Fruit fly (Drosophila melanogaster) whole organism, embryonic: ENCODE measurements around the gene CG33267.

ENCODE experiments used
- Bteb2 ChIP-seq: fragments of 200-800 bp; sonication (Bioruptor generic); optimal IDR thresholded peaks from 2 replicates; lab custom pipeline; 2016; ENCODE audit warnings: missing biosample characterization, missing genetic modification characterization
- CG11398 ChIP-seq: fragments of 200-800 bp; sonication (Bioruptor generic); optimal IDR thresholded peaks from 2 replicates; lab custom pipeline; 2016; ENCODE audit warnings: missing biosample characterization, missing genetic modification characterization
- CG14014 ChIP-seq: fragments of 200-800 bp; sonication (Bioruptor generic); IDR thresholded peaks from 2 replicates; pipeline ENCODE4 v1.3.6; 2022; ENCODE audit warnings: missing biosample characterization, missing genetic modification characterization
- CG1529 ChIP-seq: fragments of 200-800 bp; sonication (Bioruptor generic); optimal IDR thresholded peaks from 3 replicates; lab custom pipeline; 2018; ENCODE audit warnings: missing biosample characterization, missing genetic modification characterization
- CG15479 ChIP-seq: fragments of 200-800 bp; sonication (Bioruptor generic); optimal IDR thresholded peaks from 3 replicates; lab custom pipeline; 2019; ENCODE audit warnings: missing biosample characterization, mild to moderate bottlenecking, missing genetic modification characterization, moderate library complexity
- CG2202 ChIP-seq: fragments of 200-800 bp; sonication (Bioruptor generic); optimal IDR thresholded peaks from 2 replicates; lab custom pipeline; 2018; ENCODE audit warnings: missing biosample characterization, mild to moderate bottlenecking, missing genetic modification characterization
- CG30020 ChIP-seq: fragments of 200-800 bp; optimal IDR thresholded peaks from 2 replicates; lab custom pipeline; 2019; ENCODE audit warnings: missing biosample characterization, mild to moderate bottlenecking, missing genetic modification characterization, moderate library complexity
- CG31224 ChIP-seq: fragments of 200-800 bp; sonication (Bioruptor generic); IDR thresholded peaks from 2 replicates; pipeline ENCODE4 v1.3.6; 2022; ENCODE audit warnings: missing biosample characterization, missing genetic modification characterization
- CG33557 ChIP-seq: fragments of 200-800 bp; sonication (Bioruptor generic); optimal IDR thresholded peaks from 2 replicates; lab custom pipeline; 2019; ENCODE audit warnings: missing biosample characterization, mild to moderate bottlenecking, missing genetic modification characterization, moderate library complexity
- CG4424 ChIP-seq: fragments of 200-800 bp; sonication (Bioruptor generic); optimal IDR thresholded peaks from 3 replicates; lab custom pipeline; 2016; ENCODE audit warnings: missing biosample characterization, missing genetic modification characterization
- CG5180 ChIP-seq: fragments of 200-800 bp; sonication (Bioruptor generic); optimal IDR thresholded peaks from 3 replicates; lab custom pipeline; 2017; ENCODE audit warnings: missing biosample characterization, missing genetic modification characterization, mild to moderate bottlenecking, moderate library complexity, missing genetic modification reagents
- CG6654 ChIP-seq: fragments of 200-800 bp; sonication (Bioruptor generic); optimal IDR thresholded peaks from 2 replicates; lab custom pipeline; 2017; ENCODE audit warnings: missing biosample characterization, mild to moderate bottlenecking, missing genetic modification characterization
- CG6683 ChIP-seq: fragments of 200-800 bp; sonication (Bioruptor generic); optimal IDR thresholded peaks from 2 replicates; lab custom pipeline; 2017; ENCODE audit warnings: missing biosample characterization, mild to moderate bottlenecking, missing genetic modification characterization, missing genetic modification reagents
- CG6854 ChIP-seq: fragments of 200-800 bp; sonication (Bioruptor generic); optimal IDR thresholded peaks from 3 replicates; lab custom pipeline; 2017; ENCODE audit warnings: missing biosample characterization, mild to moderate bottlenecking, missing genetic modification characterization
- CG7372 ChIP-seq: fragments of 200-800 bp; sonication (Bioruptor generic); IDR thresholded peaks from 2 replicates; pipeline ENCODE4 v1.3.6; 2022; ENCODE audit warnings: missing biosample characterization, missing genetic modification characterization
- CG7987 ChIP-seq: fragments of 200-800 bp; sonication (Bioruptor generic); optimal IDR thresholded peaks from 2 replicates; lab custom pipeline; 2018; ENCODE audit warnings: missing biosample characterization, mild to moderate bottlenecking, missing genetic modification characterization, moderate library complexity
- CG8089 ChIP-seq: fragments of 200-800 bp; sonication (Bioruptor generic); optimal IDR thresholded peaks from 3 replicates; lab custom pipeline; 2016; ENCODE audit warnings: missing biosample characterization, missing genetic modification characterization
- CG9609 ChIP-seq: fragments of 200-800 bp; sonication (Bioruptor generic); optimal IDR thresholded peaks from 3 replicates; lab custom pipeline; 2016; ENCODE audit warnings: missing biosample characterization, missing genetic modification characterization
- CrebB ChIP-seq: fragments of 200-800 bp; sonication (Bioruptor generic); optimal IDR thresholded peaks from 3 replicates; lab custom pipeline; 2018; ENCODE audit warnings: missing biosample characterization, mild to moderate bottlenecking, missing genetic modification characterization
- Dad ChIP-seq: fragments of 200-800 bp; sonication (Bioruptor generic); optimal IDR thresholded peaks from 3 replicates; lab custom pipeline; 2016; ENCODE audit warnings: missing biosample characterization, missing genetic modification characterization
- Dfd ChIP-seq, 2 experiments: fragments of >200 bp; optimal IDR thresholded peaks; 2 replicates each; lab custom pipeline; 2017; ENCODE audit warnings: missing biosample characterization in 2 of 2, missing genetic modification characterization in 2 of 2
- Doc2 ChIP-seq: fragments of 200-800 bp; sonication (Bioruptor generic); IDR thresholded peaks from 2 replicates; pipeline ENCODE4 v1.3.6; 2022; ENCODE audit warnings: missing biosample characterization, missing genetic modification characterization
- H15 ChIP-seq: fragments of 200-800 bp; sonication (Bioruptor generic); IDR thresholded peaks from 3 replicates; pipeline ENCODE4 v1.3.6; 2022; ENCODE audit warnings: missing biosample characterization, missing genetic modification characterization
- HmgZ ChIP-seq: fragments of 200-800 bp; sonication (Bioruptor generic); optimal IDR thresholded peaks from 2 replicates; lab custom pipeline; 2018; ENCODE audit warnings: missing biosample characterization, mild to moderate bottlenecking, missing genetic modification characterization
- Hr3 ChIP-seq: fragments of 200-800 bp; sonication (Bioruptor generic); optimal IDR thresholded peaks from 3 replicates; lab custom pipeline; 2016; ENCODE audit warnings: missing biosample characterization, missing genetic modification characterization
- Hr51 ChIP-seq, 2 experiments: fragments of 200-800 bp; sonication (Bioruptor generic); optimal IDR thresholded peaks; 2 replicates in 1 of 2; 3 replicates in 1 of 2; lab custom pipeline; 2016 to 2018; ENCODE audit warnings: missing biosample characterization in 2 of 2, missing genetic modification characterization in 2 of 2, mild to moderate bottlenecking in 1 of 2, moderate library complexity in 1 of 2
- Hsf ChIP-seq: fragments of 200-800 bp; sonication (Bioruptor generic); optimal IDR thresholded peaks from 3 replicates; lab custom pipeline; 2016; ENCODE audit warnings: missing biosample characterization, missing genetic modification characterization
- MBD-R2 ChIP-seq: fragments of 200-800 bp; sonication (Bioruptor generic); IDR thresholded peaks from 2 replicates; pipeline ENCODE4 v1.3.6; 2022; ENCODE audit warnings: missing biosample characterization, missing genetic modification characterization
- MESR4 ChIP-seq: fragments of 200-800 bp; sonication (Bioruptor generic); optimal IDR thresholded peaks from 2 replicates; lab custom pipeline; 2018; ENCODE audit warnings: missing biosample characterization, mild to moderate bottlenecking, missing genetic modification characterization, moderate library complexity
- Neu2 ChIP-seq: fragments of 200-800 bp; sonication (Bioruptor generic); optimal IDR thresholded peaks from 3 replicates; lab custom pipeline; 2016; ENCODE audit warnings: missing biosample characterization, missing genetic modification characterization, borderline replicate concordance
- Nf-YC ChIP-seq: fragments of 200-800 bp; optimal IDR thresholded peaks from 3 replicates; lab custom pipeline; 2019; ENCODE audit warnings: missing biosample characterization, mild to moderate bottlenecking, missing genetic modification characterization, moderate library complexity
- NfI ChIP-seq: fragments of 200-800 bp; sonication (Bioruptor generic); optimal IDR thresholded peaks from 3 replicates; lab custom pipeline; 2018; ENCODE audit warnings: missing biosample characterization, mild to moderate bottlenecking, missing genetic modification characterization, moderate library complexity
- Pdp1 ChIP-seq, 2 experiments: fragments of 200-800 bp; sonication (Bioruptor generic); optimal IDR thresholded peaks; 3 replicates each; lab custom pipeline; 2016; ENCODE audit warnings: missing biosample characterization in 2 of 2, missing genetic modification characterization in 2 of 2, mild to moderate bottlenecking in 1 of 2, moderate library complexity in 1 of 2
- Side ChIP-seq: fragments of 200-800 bp; sonication (Bioruptor generic); optimal IDR thresholded peaks from 2 replicates; lab custom pipeline; 2016; ENCODE audit warnings: missing biosample characterization, missing genetic modification characterization
- Sry-β ChIP-seq: fragments of 200-800 bp; sonication (Bioruptor generic); optimal IDR thresholded peaks from 2 replicates; lab custom pipeline; 2018; ENCODE audit warnings: missing biosample characterization, mild to moderate bottlenecking, missing genetic modification characterization, moderate library complexity
- ac ChIP-seq: fragments of 200-800 bp; sonication (Bioruptor generic); optimal IDR thresholded peaks from 3 replicates; lab custom pipeline; 2017; ENCODE audit warnings: missing biosample characterization, mild to moderate bottlenecking, missing genetic modification characterization
- bowl ChIP-seq: fragments of 200-800 bp; sonication (Bioruptor generic); IDR thresholded peaks from 2 replicates; pipeline ENCODE4 v1.3.6; 2022; ENCODE audit warnings: missing biosample characterization, missing genetic modification characterization
- esg ChIP-seq: fragments of 200-800 bp; sonication (Bioruptor generic); conservative IDR thresholded peaks from 2 replicates; pipeline ENCODE4 v1.3.6; 2022; ENCODE audit warnings: missing biosample characterization, missing genetic modification characterization
- ftz-f1 ChIP-seq: fragments of 200-800 bp; sonication (Bioruptor generic); optimal IDR thresholded peaks from 2 replicates; lab custom pipeline; 2016; ENCODE audit warnings: missing biosample characterization, missing genetic modification characterization
- luna ChIP-seq: fragments of 200-800 bp; sonication (Bioruptor generic); optimal IDR thresholded peaks from 2 replicates; lab custom pipeline; 2016; ENCODE audit warnings: missing biosample characterization, missing genetic modification characterization
- mam ChIP-seq: fragments of 200-800 bp; sonication (Bioruptor generic); optimal IDR thresholded peaks from 3 replicates; lab custom pipeline; 2016; ENCODE audit warnings: missing biosample characterization, missing genetic modification characterization
- mirr ChIP-seq: fragments of 200-800 bp; sonication (Bioruptor generic); optimal IDR thresholded peaks from 3 replicates; lab custom pipeline; 2018; ENCODE audit warnings: missing biosample characterization, mild to moderate bottlenecking, missing genetic modification characterization
- nau ChIP-seq: fragments of 200-800 bp; sonication (Bioruptor generic); optimal IDR thresholded peaks from 3 replicates; lab custom pipeline; 2017; ENCODE audit warnings: missing biosample characterization, mild to moderate bottlenecking, missing genetic modification characterization, missing genetic modification reagents
- nom ChIP-seq: fragments of 200-800 bp; sonication (Bioruptor generic); optimal IDR thresholded peaks from 2 replicates; lab custom pipeline; 2017; ENCODE audit warnings: missing biosample characterization, missing genetic modification characterization, mild to moderate bottlenecking, moderate library complexity, missing genetic modification reagents
- prd ChIP-seq, 3 experiments: fragments of >200 bp in 2 of 3; fragments of 200-800 bp in 1 of 3; sonication (Bioruptor generic) in 1 of 3; optimal IDR thresholded peaks in 2 of 3; IDR thresholded peaks in 1 of 3; 2 replicates in 2 of 3; 3 replicates in 1 of 3; pipeline versions ENCODE4 v1.3.6 to Lab custom; 2017 to 2022; ENCODE audit warnings: missing biosample characterization in 1 of 3, missing genetic modification characterization in 1 of 3
- sd ChIP-seq: fragments of 200-800 bp; sonication (Bioruptor generic); optimal IDR thresholded peaks from 3 replicates; lab custom pipeline; 2018; ENCODE audit warnings: missing biosample characterization, mild to moderate bottlenecking, missing genetic modification characterization, moderate library complexity
- sens ChIP-seq: fragments of 200-800 bp; sonication (Bioruptor generic); peaks from one replicate; lab custom pipeline; 2016; ENCODE audit warnings: missing biosample characterization, missing genetic modification characterization
- sisA ChIP-seq: fragments of 200-800 bp; sonication (Bioruptor generic); IDR thresholded peaks from 2 replicates; pipeline ENCODE4 v1.3.6; 2022; ENCODE audit warnings: missing biosample characterization, missing genetic modification characterization
- sna ChIP-seq: fragments of 200-800 bp; sonication (Bioruptor generic); IDR thresholded peaks from 2 replicates; pipeline ENCODE4 v1.3.6; 2022; ENCODE audit warnings: missing biosample characterization, missing genetic modification characterization; ENCODE audit not compliant: partially characterized antibody
- so ChIP-seq: fragments of 200-800 bp; sonication (Bioruptor generic); IDR thresholded peaks from 3 replicates; pipeline ENCODE4 v1.3.6; 2022; ENCODE audit warnings: missing biosample characterization, missing genetic modification characterization
- tll ChIP-seq, 2 experiments: fragments of 200-800 bp in 1 of 2; fragments of >200 bp in 1 of 2; sonication (Bioruptor generic) in 1 of 2; optimal IDR thresholded peaks; 2 replicates each; lab custom pipeline; 2017 to 2019; ENCODE audit warnings: missing biosample characterization in 2 of 2, missing genetic modification characterization in 2 of 2, mild to moderate bottlenecking in 1 of 2, moderate library complexity in 1 of 2

Gene CG33267

dm6 chr3L:11540330-11540702 is 24.0 kb upstream of the CG33267 start (continued):
- TF ChIP-seq tll (GFP tag; optimal IDR thresholded peaks at IDR 0.05; lab: Kevin White, UChicago), result no peak
- TF ChIP-seq sna, result no peak
- TF ChIP-seq CG14014 (GFP tag; lab: Robert Waterston, UW), result no peak
- peak; percentile 6 for TF ChIP-seq CG11398 (GFP tag; lab: Kevin White, UChicago)
- TF ChIP-seq CG4424 (GFP tag; lab: Kevin White, UChicago), result no peak
- TF ChIP-seq nom (GFP tag; lab: Kevin White, UChicago), result no peak
- TF ChIP-seq CG8089 (GFP tag; lab: Kevin White, UChicago), result no peak
- no peak for TF ChIP-seq MBD-R2 (GFP tag; lab: Robert Waterston, UW)
- TF ChIP-seq NfI (GFP tag; lab: Kevin White, UChicago), result no peak
- TF ChIP-seq Bteb2 (GFP tag; lab: Kevin White, UChicago), result no peak
- TF ChIP-seq CG30020, result no peak
- no peak for TF ChIP-seq CG5180
- no peak for TF ChIP-seq mam (GFP tag; lab: Kevin White, UChicago)
- TF ChIP-seq H15, result no peak
- TF ChIP-seq Hr3 (GFP tag; lab: Kevin White, UChicago), result no peak
- no peak for TF ChIP-seq Doc2 (GFP tag; lab: Robert Waterston, UW)
- TF ChIP-seq CG1529, result peak; percentile 37
- no peak for TF ChIP-seq CG9609 (GFP tag; lab: Kevin White, UChicago)
- TF ChIP-seq Dfd (GFP tag; optimal IDR thresholded peaks at IDR 0.05; lab: Kevin White, UChicago), result no peak
- no peak for TF ChIP-seq ac
- TF ChIP-seq Nf-YC (tag; lab: Kevin White, UChicago), result peak; percentile 21
- peak; percentile 64 for TF ChIP-seq nau (GFP tag; lab: Kevin White, UChicago)
- TF ChIP-seq CG7987 (GFP tag; lab: Kevin White, UChicago), result peak; percentile 80
- TF ChIP-seq Pdp1 (GFP tag; optimal IDR thresholded peaks at IDR 0.05; lab: Kevin White, UChicago), result peak in 1 of 2 experiments; percentile 10
- TF ChIP-seq ftz-f1, result no peak
- TF ChIP-seq sisA (GFP tag; lab: Robert Waterston, UW), result no peak
- TF ChIP-seq Hr51 (GFP tag; optimal IDR thresholded peaks at IDR 0.05; lab: Kevin White, UChicago), result no peak
- no peak for TF ChIP-seq prd (optimal IDR thresholded peaks at IDR 0.05; lab: Kevin White, UChicago)
- TF ChIP-seq prd (GFP tag; IDR thresholded peaks at IDR 0.05; lab: Robert Waterston, UW), result no peak
- peak; percentile 22 for TF ChIP-seq CG6683 (GFP tag; lab: Kevin White, UChicago)
- no peak for TF ChIP-seq esg (GFP tag; lab: Robert Waterston, UW)
- no peak for TF ChIP-seq CG6854 (GFP tag; lab: Kevin White, UChicago)
- no peak for TF ChIP-seq sd (tag; lab: Kevin White, UChicago)
- no peak for TF ChIP-seq CG15479 (GFP tag; lab: Kevin White, UChicago)
- TF ChIP-seq MESR4 (GFP tag; lab: Kevin White, UChicago), result no peak
- TF ChIP-seq sens (GFP tag; lab: Kevin White, UChicago), result peak; percentile 24
- TF ChIP-seq CG31224 (GFP tag; lab: Robert Waterston, UW), result no peak
- TF ChIP-seq luna (GFP tag; lab: Kevin White, UChicago), result no peak
- peak; percentile 51; the same call in 1 of the 3 replicates for TF ChIP-seq so
- TF ChIP-seq CrebB, result peak; percentile 64
- TF ChIP-seq Sry-β, result no peak
- TF ChIP-seq bowl (GFP tag; lab: Robert Waterston, UW), result no peak
- TF ChIP-seq Neu2 (GFP tag; lab: Kevin White, UChicago), result no peak
- TF ChIP-seq CG2202 (tag; lab: Kevin White, UChicago), result peak; percentile 72
- TF ChIP-seq CG33557 (GFP tag; lab: Kevin White, UChicago), result peak; percentile 64
- peak; percentile 47 for TF ChIP-seq Side
- no peak for TF ChIP-seq CG7372 (GFP tag; lab: Robert Waterston, UW)
- no peak for TF ChIP-seq Hsf (GFP tag; lab: Kevin White, UChicago)
- no peak for TF ChIP-seq CG6654 (GFP tag; lab: Kevin White, UChicago)
- no peak for TF ChIP-seq HmgZ
- no peak for TF ChIP-seq Dad (GFP tag; lab: Kevin White, UChicago)
- peak; percentile 68 for TF ChIP-seq mirr (GFP tag; lab: Kevin White, UChicago)
